Worm (Caenorhabditis elegans): Measurements from ENCODE around the gene F01D5.10.
A peak's percentile ranks its signal among the peaks of the same experiment; 100 is the strongest.

The F01D5.10 gene

ce11 chrII:14036724-14037483 is 15.8 kb upstream of the F01D5.10 start (continued):
- TF ChIP-seq F49E8.2 (tag; optimal IDR thresholded peaks at IDR 0.05; ENCODE audit: borderline replicate concordance): no peak
- TF ChIP-seq pqm-1 (tag; optimal IDR thresholded peaks at IDR 0.05): no peak
- no peak for TF ChIP-seq nhr-237 (tag; optimal IDR thresholded peaks at IDR 0.05)
- TF ChIP-seq dmd-9 (GFP tag; IDR thresholded peaks at IDR 0.05): 0 out of 2 replicates have a peak, but pooled peaks have one; percentile 32
- no peak for TF ChIP-seq daf-16 (GFP tag; optimal IDR thresholded peaks at IDR 0.05)
- TF ChIP-seq daf-16 (tag; optimal IDR thresholded peaks at IDR 0.05): no peak
- TF ChIP-seq unc-62 (GFP tag; optimal IDR thresholded peaks at IDR 0.05 in 1 of 2): peak in 1 of 2 experiments; percentile 12
- no peak for TF ChIP-seq unc-62 (tag; optimal IDR thresholded peaks at IDR 0.05)
- TF ChIP-seq nhr-41 (GFP tag; IDR thresholded peaks at IDR 0.05): no peak
- TF ChIP-seq mdl-1 (tag; optimal IDR thresholded peaks at IDR 0.05): peak in 1 of 2 experiments; percentile 43
- peak; percentile 44; the same call in 1 of the 2 replicates for TF ChIP-seq vab-7 (GFP tag; IDR thresholded peaks at IDR 0.05)
- no peak for TF ChIP-seq dve-1 (tag; optimal IDR thresholded peaks at IDR 0.05; ENCODE audit: insufficient read depth)
- no peak for TF ChIP-seq spr-3 (GFP tag; optimal IDR thresholded peaks at IDR 0.05)
- TF ChIP-seq snpc-4 (tag; optimal IDR thresholded peaks at IDR 0.05): no peak
- peak; percentile 29; the same call in 1 of the 2 replicates for TF ChIP-seq lin-38 (GFP tag; IDR thresholded peaks at IDR 0.05)
- TF ChIP-seq nhr-10 (tag; optimal IDR thresholded peaks at IDR 0.05): no peak
- TF ChIP-seq fos-1 (tag; optimal IDR thresholded peaks at IDR 0.05): no peak
- TF ChIP-seq ZK337.2 (GFP tag; IDR thresholded peaks at IDR 0.05): no peak
- TF ChIP-seq unc-39 (tag; optimal IDR thresholded peaks at IDR 0.05): no peak
- no peak for TF ChIP-seq ces-1 (GFP tag; optimal IDR thresholded peaks at IDR 0.05)
- peak; percentile 32 for TF ChIP-seq fkh-10 (GFP tag; optimal IDR thresholded peaks at IDR 0.05)
- no peak for TF ChIP-seq nhr-6 (tag; optimal IDR thresholded peaks at IDR 0.05)
- TF ChIP-seq ceh-20 (GFP tag; IDR thresholded peaks at IDR 0.05): peak; percentile 59; the same call in 1 of the 2 replicates
- peak; percentile 83 for TF ChIP-seq hlh-30 (tag; optimal IDR thresholded peaks at IDR 0.05; ENCODE audit: insufficient read depth)
- peak; percentile 88 for TF ChIP-seq aha-1 (tag)
- TF ChIP-seq ZK546.5 (tag; optimal IDR thresholded peaks at IDR 0.05): no peak
- TF ChIP-seq T20F7.1 (GFP tag; optimal IDR thresholded peaks at IDR 0.05): no peak
- peak; percentile 32 to 46 for TF ChIP-seq lsy-2 (tag; optimal IDR thresholded peaks at IDR 0.05)
- no peak for TF ChIP-seq zag-1 (tag; optimal IDR thresholded peaks at IDR 0.05)
- TF ChIP-seq F44E2.7 (GFP tag; IDR thresholded peaks at IDR 0.05): no peak
- no peak for TF ChIP-seq skn-1 (tag; optimal IDR thresholded peaks at IDR 0.05)

- peak; percentile 81 for TF ChIP-seq set-16 (GFP tag; IDR thresholded peaks at IDR 0.05)
- no peak for TF ChIP-seq vab-7 (GFP tag; IDR thresholded peaks at IDR 0.05)
- TF ChIP-seq T20F7.1 (GFP tag; optimal IDR thresholded peaks at IDR 0.05): no peak
- TF ChIP-seq nhr-42 (GFP tag; IDR thresholded peaks at IDR 0.05): 0 out of 2 replicates have a peak, but pooled peaks have one; percentile 9
Observed at ce11 chrII:14034559-14034958, 13.4 kb upstream of the F01D5.10 start.

ce11 chrII:14032705-14033104 is 11.6 kb upstream of the F01D5.10 start:
- TF ChIP-seq ceh-82 (tag; optimal IDR thresholded peaks at IDR 0.05): no peak
- peak in 1 of 2 experiments; percentile 76; a peak in 2 of 4 replicates for TF ChIP-seq madf-5 (GFP tag; IDR thresholded peaks at IDR 0.05)
- no peak for TF ChIP-seq F26F4.8 (GFP tag; conservative IDR thresholded peaks at IDR 0.05)
- TF ChIP-seq lir-3 (tag; optimal IDR thresholded peaks at IDR 0.05): no peak
- TF ChIP-seq lin-1 (GFP tag; IDR thresholded peaks at IDR 0.05): no peak
- TF ChIP-seq T26A8.4 (GFP tag; IDR thresholded peaks at IDR 0.05): no peak
- no peak for TF ChIP-seq snpc-4 (tag; optimal IDR thresholded peaks at IDR 0.05)
- no peak for TF ChIP-seq duxl-1 (tag; optimal IDR thresholded peaks at IDR 0.05; ENCODE audit: poor library complexity)
- no peak for TF ChIP-seq daf-16 (GFP tag; optimal IDR thresholded peaks at IDR 0.05)
- no peak for TF ChIP-seq daf-16 (tag; optimal IDR thresholded peaks at IDR 0.05)
- TF ChIP-seq cey-2 (tag; optimal IDR thresholded peaks at IDR 0.05; ENCODE audit: borderline replicate concordance, insufficient read depth): no peak
- no peak for TF ChIP-seq dmd-8 (GFP tag; IDR thresholded peaks at IDR 0.05)
- TF ChIP-seq hlh-30 (tag; optimal IDR thresholded peaks at IDR 0.05; ENCODE audit: insufficient read depth): no peak
- TF ChIP-seq nhr-48 (tag; optimal IDR thresholded peaks at IDR 0.05): no peak
- TF ChIP-seq set-16 (GFP tag; IDR thresholded peaks at IDR 0.05): peak; percentile 11; the same call in 1 of the 2 replicates
- no peak for TF ChIP-seq pha-4 (GFP tag; IDR thresholded peaks at IDR 0.05)
- no peak for TF ChIP-seq pha-4 (tag; optimal IDR thresholded peaks at IDR 0.05)
- peak; percentile 13 for TF ChIP-seq nhr-102 (tag; optimal IDR thresholded peaks at IDR 0.05)
- TF ChIP-seq arid-1 (GFP tag; conservative IDR thresholded peaks at IDR 0.05): 0 out of 2 replicates have a peak, but pooled peaks have one; percentile 15
- TF ChIP-seq nhr-237 (tag; optimal IDR thresholded peaks at IDR 0.05): no peak
- no peak for TF ChIP-seq ceh-32 (tag; optimal IDR thresholded peaks at IDR 0.05; ENCODE audit: poor library complexity)
